Worm (Caenorhabditis elegans) whole organism, L1 larva: ENCODE data around the gene arv-1.

Source experiments
- C16A3.4 ChIP-seq: fragments of 150-350 bp; optimal IDR thresholded peaks from 2 replicates; lab custom pipeline; 2014; ENCODE audit warnings: missing biosample characterization, missing genetic modification characterization
- aly-2 ChIP-seq: fragments of 150-350 bp; optimal IDR thresholded peaks from 2 replicates; lab custom pipeline; 2014; ENCODE audit warnings: missing biosample characterization, missing genetic modification characterization
- ama-1 ChIP-seq: fragments of 150-350 bp; optimal IDR thresholded peaks from 2 replicates; lab custom pipeline; 2014
- dsc-1 ChIP-seq: sonication (generic microtip); optimal IDR thresholded peaks from 2 replicates; lab custom pipeline; 2016; ENCODE audit warnings: mild to moderate bottlenecking, missing genetic modification characterization, missing compliant biosample characterization
- lin-35 ChIP-seq, 2 experiments: fragments of 150-350 bp; optimal IDR thresholded peaks; 2 replicates each; lab custom pipeline; 2014; ENCODE audit warnings: missing biosample characterization in 2 of 2, missing genetic modification characterization in 2 of 2, missing genetic modification reagents in 2 of 2
- nhr-11 ChIP-seq: fragments of 150-350 bp; optimal IDR thresholded peaks from 2 replicates; lab custom pipeline; 2014; ENCODE audit warnings: missing biosample characterization, missing genetic modification characterization
- rnt-1 ChIP-seq: sonication (generic microtip); optimal IDR thresholded peaks from 2 replicates; lab custom pipeline; 2016; ENCODE audit warnings: mild to moderate bottlenecking, missing genetic modification characterization, moderate library complexity, missing compliant biosample characterization
- snpc-4 ChIP-seq: fragments of 150-350 bp; optimal IDR thresholded peaks from 2 replicates; lab custom pipeline; 2014; ENCODE audit warnings: missing biosample characterization, missing genetic modification characterization
- unc-130 ChIP-seq: fragments of 150-350 bp; optimal IDR thresholded peaks from 2 replicates; lab custom pipeline; 2017; ENCODE audit warnings: missing biosample characterization, missing genetic modification characterization, inconsistent platforms
- ztf-4 ChIP-seq: fragments of 150-350 bp; optimal IDR thresholded peaks from 2 replicates; lab custom pipeline; 2014; ENCODE audit warnings: missing biosample characterization, missing genetic modification characterization

- TF ChIP-seq aly-2, result no peak
- no peak for TF ChIP-seq unc-130 (tag; lab: Kevin White, UChicago)
- TF ChIP-seq rnt-1 (tag; lab: Kevin White, UChicago), result no peak
- TF ChIP-seq dsc-1 (tag; lab: Kevin White, UChicago), result no peak
- no peak for TF ChIP-seq snpc-4 (tag; lab: Kevin White, UChicago)
- TF ChIP-seq ama-1 (lab: Kevin White, UChicago), result no peak
- no peak for TF ChIP-seq C16A3.4 (tag; lab: Kevin White, UChicago)
- TF ChIP-seq ztf-4 (tag; lab: Kevin White, UChicago), result no peak
- no peak for TF ChIP-seq lin-35 (GFP tag; optimal IDR thresholded peaks at IDR 0.05; lab: Kevin White, UChicago)
- TF ChIP-seq nhr-11 (tag; lab: Kevin White, UChicago), result no peak
These were observed 717 bp downstream of the arv-1 start, which contains the start of gene R05H5.4 for ce11 chrII:10199906-10200305.
